Fruit fly (Drosophila melanogaster) whole organism: ENCODE results near the gene CG7739.
A peak's percentile ranks its signal among the peaks of the same experiment; 100 is the strongest.

Experiments used
- CG8478 ChIP-seq: fragments of >200 bp; optimal IDR thresholded peaks from 2 replicates; lab custom pipeline; 2018; ENCODE audit warnings: inconsistent platforms
- Dll ChIP-seq: fragments of >200 bp; optimal IDR thresholded peaks from 2 replicates; lab custom pipeline; 2017
- EcR ChIP-seq, 2 experiments: fragments of >200 bp; optimal IDR thresholded peaks; 2 replicates each; lab custom pipeline; 2017; ENCODE audit warnings: missing biosample characterization in 2 of 2, missing genetic modification characterization in 2 of 2, missing genetic modification reagents in 2 of 2
- pan ChIP-seq: fragments of >200 bp; optimal IDR thresholded peaks from 2 replicates; lab custom pipeline; 2017
- psq ChIP-seq: fragments of >200 bp; optimal IDR thresholded peaks from 2 replicates; lab custom pipeline; 2017
- usp ChIP-seq: fragments of >200 bp; optimal IDR thresholded peaks from 2 replicates; lab custom pipeline; 2017; ENCODE audit warnings: missing biosample characterization, missing genetic modification characterization, mixed read lengths

The CG7739 gene

dm6 chr3L:15566484-15566955 lies 3.7 kb upstream of the CG7739 start:
- no peak for TF ChIP-seq EcR (GFP tag; optimal IDR thresholded peaks at IDR 0.05; lab: Kevin White, UChicago)

dm6 chr3L:15565829-15566433 lies 3.1 kb upstream of the CG7739 start, which contains the start of gene dop:
TSS of gene dop (plus strand) at chr3L:15566013.
- peak; percentile 38 for TF ChIP-seq CG8478 (lab: Kevin White, UChicago)
- no peak for TF ChIP-seq EcR (GFP tag; optimal IDR thresholded peaks at IDR 0.05; lab: Kevin White, UChicago)

DNA sequence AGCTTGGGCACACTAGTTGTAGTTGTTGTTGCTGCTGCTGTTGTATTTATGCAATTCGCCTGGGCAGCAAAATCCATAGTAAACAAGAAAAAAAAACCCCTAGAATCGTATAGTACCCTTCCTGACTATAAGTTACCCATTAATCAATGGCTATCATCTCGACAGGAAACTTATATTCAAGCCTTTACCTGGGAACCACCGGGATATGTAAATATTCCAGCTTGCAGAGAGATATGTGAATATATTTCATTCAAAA lies 914 bp upstream of the CG7739 start:
- TF ChIP-seq Dll (lab: Kevin White, UChicago) (no peak), CG8478 (lab: Kevin White, UChicago) (no peak), psq (lab: Kevin White, UChicago) (no peak), pan (lab: Kevin White, UChicago) (no peak), usp (GFP tag; lab: Kevin White, UChicago) (no peak), EcR (GFP tag; optimal IDR thresholded peaks at IDR 0.05; lab: Kevin White, UChicago) (no peak)

dm6 chr3L:15562727-15563057 lies 173 bp downstream of the CG7739 start:
- TF ChIP-seq psq (lab: Kevin White, UChicago): no peak
- TF ChIP-seq CG8478 (lab: Kevin White, UChicago): no peak
- no peak for TF ChIP-seq Dll (lab: Kevin White, UChicago)

DNA sequence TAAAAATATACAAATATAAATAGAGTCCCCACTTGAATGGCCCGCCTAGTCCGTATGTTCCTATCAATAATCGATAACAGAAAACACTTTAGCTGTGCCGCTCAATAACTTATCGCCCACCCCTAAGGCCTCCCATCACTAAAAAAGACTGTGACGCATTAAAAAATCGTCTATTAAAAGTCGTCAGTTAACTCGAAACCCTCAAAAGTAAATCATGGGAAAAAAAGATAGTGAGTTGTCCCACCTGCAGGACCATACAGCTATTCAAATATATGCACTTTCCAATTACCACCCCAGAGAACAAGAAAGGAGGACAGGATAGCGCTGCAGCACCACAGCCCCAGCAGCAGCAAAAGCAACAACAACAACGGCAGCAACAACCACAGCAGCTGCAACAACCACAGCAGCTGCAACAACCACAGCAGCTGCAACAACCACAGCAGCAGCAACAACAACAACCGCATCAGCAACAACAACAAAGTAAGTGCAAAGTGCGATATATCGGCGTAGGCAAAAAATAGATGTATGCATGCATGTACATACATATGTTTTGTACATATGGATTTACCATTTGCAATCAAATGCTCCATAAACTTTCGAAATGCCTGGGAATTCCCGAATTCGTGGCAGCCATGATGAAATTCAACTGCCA lies 8.7 kb downstream of the CG7739 start, which contains the start of gene AGO2:
AGO2 (plus strand) TSS at position 121 of the 652 bp plus-strand sequence.
- TF ChIP-seq pan (lab: Kevin White, UChicago) (no peak), usp (GFP tag; lab: Kevin White, UChicago) (no peak), Dll (lab: Kevin White, UChicago) (no peak), CG8478 (lab: Kevin White, UChicago) (no peak), EcR (GFP tag; optimal IDR thresholded peaks at IDR 0.05; lab: Kevin White, UChicago) (no peak), psq (lab: Kevin White, UChicago) (no peak)

- no peak for TF ChIP-seq pan (lab: Kevin White, UChicago)
- no peak for TF ChIP-seq psq (lab: Kevin White, UChicago)
- no peak for TF ChIP-seq Dll (lab: Kevin White, UChicago)
- no peak for TF ChIP-seq EcR (GFP tag; optimal IDR thresholded peaks at IDR 0.05; lab: Kevin White, UChicago)
- no peak for TF ChIP-seq usp (GFP tag; lab: Kevin White, UChicago)
- TF ChIP-seq CG8478 (lab: Kevin White, UChicago): no peak
Measured at dm6 chr3L:15548843-15549242, 14.0 kb downstream of the CG7739 start.

DNA sequence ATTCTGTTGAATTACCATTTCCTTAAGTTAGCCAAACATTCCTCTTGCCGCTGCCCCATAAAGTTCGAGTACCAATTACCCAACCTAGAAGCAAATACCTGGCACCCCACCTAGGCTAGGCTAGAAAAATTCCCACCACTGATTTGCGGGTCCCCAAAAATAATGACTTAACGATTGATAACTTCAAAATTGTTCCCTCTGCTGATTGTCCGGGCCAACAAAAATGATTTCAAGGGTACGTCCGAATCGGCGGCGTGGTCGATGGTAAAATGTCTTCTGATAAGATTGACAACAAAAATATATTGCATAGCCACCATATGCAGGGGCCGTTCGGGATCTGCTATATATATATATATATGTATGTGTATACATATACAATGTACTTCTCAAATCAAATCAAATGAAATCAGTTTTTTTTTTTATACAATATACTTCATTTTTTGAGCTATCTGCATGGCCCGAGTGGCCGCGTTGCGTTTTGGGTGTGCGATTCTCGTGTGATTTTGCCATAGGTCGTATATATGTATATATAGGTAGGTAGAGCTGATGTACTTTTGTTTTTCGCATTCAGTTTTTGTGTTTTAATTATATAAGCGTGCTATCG lies 15.6 kb downstream of the CG7739 start:
- no peak for TF ChIP-seq Dll (lab: Kevin White, UChicago)
- no peak for TF ChIP-seq EcR (GFP tag; optimal IDR thresholded peaks at IDR 0.05; lab: Kevin White, UChicago)
- no peak for TF ChIP-seq CG8478 (lab: Kevin White, UChicago)
- TF ChIP-seq pan (lab: Kevin White, UChicago): peak; percentile 32
- TF ChIP-seq usp (GFP tag; lab: Kevin White, UChicago): no peak

dm6 chr3L:15544455-15545415 lies 18.1 kb downstream of the CG7739 start:
- TF ChIP-seq pan (lab: Kevin White, UChicago) (no peak), EcR (GFP tag; optimal IDR thresholded peaks at IDR 0.05; lab: Kevin White, UChicago) (peak; percentile 69 to 76)

dm6 chr3L:15543467-15543866 lies 19.4 kb downstream of the CG7739 start:
- TF ChIP-seq pan (lab: Kevin White, UChicago) (no peak), Dll (lab: Kevin White, UChicago) (no peak), usp (GFP tag; lab: Kevin White, UChicago) (no peak), psq (lab: Kevin White, UChicago) (no peak), CG8478 (lab: Kevin White, UChicago) (no peak)

DNA sequence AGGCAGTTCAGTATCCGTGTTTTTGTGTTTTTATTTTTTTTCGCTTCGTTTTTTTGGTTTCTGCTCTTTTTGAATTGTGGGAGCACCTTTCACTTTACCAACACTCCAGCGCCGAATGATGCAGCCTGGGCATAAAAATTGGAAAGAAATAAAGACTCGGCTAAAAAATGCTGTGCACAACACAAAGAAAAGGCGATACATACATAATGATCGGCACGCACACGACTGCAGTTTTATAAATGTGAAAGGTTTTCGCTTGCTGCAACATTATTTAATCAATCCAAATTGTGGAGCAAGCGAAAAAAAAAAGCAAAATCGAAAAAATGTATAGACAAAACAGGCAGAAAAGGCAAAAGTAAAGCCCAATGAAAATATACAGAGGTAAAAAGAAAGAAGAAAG lies 19.8 kb downstream of the CG7739 start:
- TF ChIP-seq Dll (lab: Kevin White, UChicago): no peak
- no peak for TF ChIP-seq CG8478 (lab: Kevin White, UChicago)
- TF ChIP-seq EcR (GFP tag; optimal IDR thresholded peaks at IDR 0.05; lab: Kevin White, UChicago): no peak
- TF ChIP-seq psq (lab: Kevin White, UChicago): no peak
- TF ChIP-seq usp (GFP tag; lab: Kevin White, UChicago): no peak
- no peak for TF ChIP-seq pan (lab: Kevin White, UChicago)

- TF ChIP-seq pan (lab: Kevin White, UChicago) (no peak), CG8478 (lab: Kevin White, UChicago) (no peak), Dll (lab: Kevin White, UChicago) (no peak), usp (GFP tag; lab: Kevin White, UChicago) (no peak), EcR (GFP tag; optimal IDR thresholded peaks at IDR 0.05; lab: Kevin White, UChicago) (no peak), psq (lab: Kevin White, UChicago) (no peak)
Measured at dm6 chr3L:15541281-15541680, 21.6 kb downstream of the CG7739 start.
